Worm (Caenorhabditis elegans) whole organism, late embryonic: ENCODE measurements around the gene clec-121.

Source experiments
- C08G9.2 ChIP-seq: sonication (generic microtip); optimal IDR thresholded peaks from 2 replicates; lab custom pipeline; 2016; ENCODE audit warnings: mild to moderate bottlenecking, missing genetic modification characterization, moderate library complexity, missing compliant biosample characterization
- F13H6.1 ChIP-seq: sonication (generic microtip); optimal IDR thresholded peaks from 2 replicates; lab custom pipeline; 2016; ENCODE audit warnings: missing genetic modification characterization, missing compliant biosample characterization
- T23F11.4 ChIP-seq: fragments of 200-800 bp; sonication (Bioruptor generic); optimal IDR thresholded peaks from 2 replicates; lab custom pipeline; 2018; ENCODE audit warnings: mild to moderate bottlenecking, missing genetic modification characterization, missing compliant biosample characterization
- Y22D7AL.16 ChIP-seq: sonication (generic microtip); optimal IDR thresholded peaks from 2 replicates; lab custom pipeline; 2016; ENCODE audit warnings: missing genetic modification characterization, missing compliant biosample characterization
- ama-1 ChIP-seq: fragments of 150-350 bp; optimal IDR thresholded peaks from 2 replicates; lab custom pipeline; 2014
- ceh-14 ChIP-seq: sonication (generic microtip); optimal IDR thresholded peaks from 2 replicates; lab custom pipeline; 2016; ENCODE audit warnings: missing genotype, missing genetic modification characterization, missing compliant biosample characterization
- ceh-30 ChIP-seq: fragments of 150-350 bp; optimal IDR thresholded peaks from 2 replicates; lab custom pipeline; 2014; ENCODE audit warnings: missing biosample characterization, missing genetic modification characterization
- ceh-31 ChIP-seq: sonication (generic microtip); optimal IDR thresholded peaks from 2 replicates; lab custom pipeline; 2016; ENCODE audit warnings: missing genetic modification characterization, missing compliant biosample characterization
- ceh-45 ChIP-seq: fragments of 200-800 bp; sonication (Bioruptor generic); IDR thresholded peaks from 2 replicates; pipeline ENCODE4 v1.3.6; 2022; ENCODE audit warnings: missing genetic modification reagents, missing genetic modification characterization, missing compliant biosample characterization
- ceh-48 ChIP-seq: sonication (generic microtip); optimal IDR thresholded peaks from 2 replicates; lab custom pipeline; 2016; ENCODE audit warnings: missing genetic modification characterization, inconsistent platforms, missing compliant biosample characterization
- ceh-9 ChIP-seq: sonication (generic microtip); optimal IDR thresholded peaks from 2 replicates; lab custom pipeline; 2016; ENCODE audit warnings: mild to moderate bottlenecking, missing genetic modification characterization, inconsistent platforms, missing compliant biosample characterization
- che-1 ChIP-seq: sonication (generic microtip); optimal IDR thresholded peaks from 2 replicates; lab custom pipeline; 2016; ENCODE audit warnings: mild to moderate bottlenecking, missing genetic modification characterization, missing compliant biosample characterization
- ets-4 ChIP-seq: sonication (generic microtip); optimal IDR thresholded peaks from 2 replicates; lab custom pipeline; 2016; ENCODE audit warnings: missing genetic modification characterization, missing compliant biosample characterization
- fax-1 ChIP-seq: sonication (generic microtip); optimal IDR thresholded peaks from 2 replicates; lab custom pipeline; 2016; ENCODE audit warnings: missing genotype, missing genetic modification characterization, missing compliant biosample characterization
- fkh-10 ChIP-seq: fragments of 150-350 bp; optimal IDR thresholded peaks from 2 replicates; lab custom pipeline; 2014; ENCODE audit warnings: missing biosample characterization, missing genetic modification reagents, missing genetic modification characterization
- gmeb-2 ChIP-seq: sonication (generic microtip); optimal IDR thresholded peaks from 2 replicates; lab custom pipeline; 2016; ENCODE audit warnings: missing genetic modification characterization, inconsistent platforms, missing compliant biosample characterization
- hlh-6 ChIP-seq: sonication (generic microtip); optimal IDR thresholded peaks from 2 replicates; lab custom pipeline; 2016; ENCODE audit warnings: missing genotype, missing genetic modification characterization, missing compliant biosample characterization
- madf-2 ChIP-seq: sonication (generic microtip); optimal IDR thresholded peaks from 2 replicates; lab custom pipeline; 2017; ENCODE audit warnings: missing genetic modification characterization, missing compliant biosample characterization
- odd-2 ChIP-seq: sonication (generic microtip); optimal IDR thresholded peaks from 2 replicates; lab custom pipeline; 2017; ENCODE audit warnings: antibody characterized with exemption, mild to moderate bottlenecking, missing genetic modification characterization, missing compliant biosample characterization
- pat-9 ChIP-seq: fragments of 200-800 bp; sonication (Bioruptor generic); optimal IDR thresholded peaks from 2 replicates; lab custom pipeline; 2018; ENCODE audit warnings: mild to moderate bottlenecking, missing genetic modification characterization, moderate library complexity, missing compliant biosample characterization
- pax-1 ChIP-seq: fragments of 150-350 bp; optimal IDR thresholded peaks from 2 replicates; lab custom pipeline; 2014; ENCODE audit warnings: missing biosample characterization, missing genetic modification characterization
- pha-2 ChIP-seq: sonication (generic microtip); optimal IDR thresholded peaks from 2 replicates; lab custom pipeline; 2017; ENCODE audit warnings: mild to moderate bottlenecking, missing genetic modification characterization, missing compliant biosample characterization
- pqm-1 ChIP-seq: sonication (generic microtip); optimal IDR thresholded peaks from 2 replicates; lab custom pipeline; 2016; ENCODE audit warnings: missing genetic modification characterization, missing compliant biosample characterization
- sox-4 ChIP-seq: sonication (generic microtip); optimal IDR thresholded peaks from 2 replicates; lab custom pipeline; 2017; ENCODE audit warnings: mild to moderate bottlenecking, missing genetic modification characterization, inconsistent platforms, missing compliant biosample characterization
- syd-9 ChIP-seq: sonication (generic microtip); optimal IDR thresholded peaks from 2 replicates; lab custom pipeline; 2016; ENCODE audit warnings: mild to moderate bottlenecking, missing genetic modification characterization, moderate library complexity, missing compliant biosample characterization
- unc-42 ChIP-seq: sonication (generic microtip); optimal IDR thresholded peaks from 2 replicates; lab custom pipeline; 2016; ENCODE audit warnings: missing genotype, missing genetic modification characterization, missing compliant biosample characterization
- unc-55 ChIP-seq: sonication (generic microtip); optimal IDR thresholded peaks from 2 replicates; lab custom pipeline; 2017; ENCODE audit warnings: missing biosample characterization, missing genetic modification reagents, missing genetic modification characterization
- unc-86 ChIP-seq: sonication (generic microtip); optimal IDR thresholded peaks from 2 replicates; lab custom pipeline; 2016; ENCODE audit warnings: missing genetic modification characterization, missing compliant biosample characterization

Gene clec-121

DNA sequence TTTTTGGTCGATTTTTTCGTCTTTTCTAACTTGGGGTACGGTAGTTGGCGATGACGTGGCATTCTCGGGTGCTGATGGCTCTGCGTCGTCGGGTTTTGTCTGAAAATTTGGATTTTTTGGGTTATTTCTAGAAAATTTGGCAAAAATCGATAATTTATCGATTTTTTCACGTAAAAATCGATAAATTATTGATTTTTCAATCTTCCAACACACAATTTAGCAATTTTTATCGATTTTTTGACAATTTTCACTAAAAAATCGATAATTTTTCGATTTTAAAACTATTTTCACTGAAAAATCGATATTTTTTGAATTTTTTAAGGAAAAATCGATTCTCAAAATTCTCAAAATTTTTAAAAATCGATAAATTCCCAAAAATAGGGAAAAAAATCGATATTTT, 39.2 kb upstream of the clec-121 start:
- TF ChIP-seq unc-55 (no peak), C08G9.2 (tag; lab: Kevin White, UChicago) (no peak), sox-4 (tag; lab: Kevin White, UChicago) (no peak), unc-42 (tag; lab: Kevin White, UChicago) (no peak), pax-1 (no peak), syd-9 (no peak)

DNA sequence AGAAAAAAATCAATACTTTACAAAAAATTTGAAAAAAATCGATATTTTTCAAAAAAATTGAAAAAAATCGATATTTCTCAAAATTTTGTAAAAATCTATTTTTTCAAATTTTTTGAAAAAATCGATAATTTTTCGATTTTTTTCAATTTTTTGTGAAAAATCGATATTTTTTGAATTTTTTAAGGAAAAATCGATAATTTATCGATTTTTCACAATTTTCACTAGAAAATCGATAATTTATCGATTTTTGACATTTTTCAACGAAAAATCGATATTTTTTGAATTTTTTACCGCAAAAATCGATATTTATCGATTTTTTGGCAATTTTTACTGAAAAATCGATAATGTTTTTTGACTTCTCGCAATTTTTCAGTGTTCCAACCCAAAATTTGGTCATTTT, 38.8 kb upstream of the clec-121 start:
- TF ChIP-seq T23F11.4 (GFP tag; lab: Kevin White, UChicago) (no peak), ceh-48 (tag; lab: Kevin White, UChicago) (peak; percentile 62), ceh-31 (tag; lab: Kevin White, UChicago) (no peak)

DNA sequence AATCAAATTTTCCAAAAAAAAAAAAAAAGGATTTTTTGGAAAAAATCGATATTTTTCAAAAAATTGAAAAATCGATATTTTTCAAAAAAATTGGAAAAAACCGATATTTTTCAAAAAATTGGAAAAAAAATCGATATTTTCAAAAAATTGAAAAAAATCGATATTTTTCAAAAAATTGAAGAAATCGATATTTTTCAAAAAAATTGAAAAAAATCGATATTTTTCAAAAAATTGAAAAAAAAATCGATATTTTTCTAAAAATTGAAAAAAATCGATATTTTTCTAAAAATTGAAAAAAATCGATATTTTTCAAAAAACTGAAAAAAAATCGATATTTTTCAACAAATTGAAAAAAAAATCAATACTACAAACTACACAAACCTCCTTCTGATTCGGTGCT, 38.1 kb upstream of the clec-121 start:
- no peak for TF ChIP-seq pat-9 (tag; lab: Kevin White, UChicago)
- TF ChIP-seq ceh-48 (tag; lab: Kevin White, UChicago): peak; percentile 52

DNA sequence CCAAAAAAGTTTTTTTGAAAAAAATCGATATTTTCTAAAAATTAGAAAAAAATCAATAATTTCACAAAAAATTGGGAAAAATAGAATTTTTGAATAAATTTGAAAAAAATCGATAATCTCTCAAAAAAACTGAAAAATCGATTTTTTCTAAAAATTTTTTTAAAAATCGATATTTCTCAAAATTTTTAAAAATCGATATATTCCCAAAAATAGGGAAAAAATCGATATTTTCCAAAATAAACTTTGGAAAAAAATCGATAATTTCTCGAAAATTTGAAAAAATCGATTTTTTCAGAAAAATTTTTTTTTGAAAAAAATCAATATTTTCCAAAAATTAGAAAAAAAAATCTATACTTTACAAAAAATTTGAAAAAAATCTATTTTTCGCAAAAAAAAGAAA, 37.5 kb upstream of the clec-121 start:
- peak; percentile 20 for TF ChIP-seq ceh-48 (tag; lab: Kevin White, UChicago)
- TF ChIP-seq ceh-45 (GFP tag; lab: Robert Waterston, UW): no peak

DNA sequence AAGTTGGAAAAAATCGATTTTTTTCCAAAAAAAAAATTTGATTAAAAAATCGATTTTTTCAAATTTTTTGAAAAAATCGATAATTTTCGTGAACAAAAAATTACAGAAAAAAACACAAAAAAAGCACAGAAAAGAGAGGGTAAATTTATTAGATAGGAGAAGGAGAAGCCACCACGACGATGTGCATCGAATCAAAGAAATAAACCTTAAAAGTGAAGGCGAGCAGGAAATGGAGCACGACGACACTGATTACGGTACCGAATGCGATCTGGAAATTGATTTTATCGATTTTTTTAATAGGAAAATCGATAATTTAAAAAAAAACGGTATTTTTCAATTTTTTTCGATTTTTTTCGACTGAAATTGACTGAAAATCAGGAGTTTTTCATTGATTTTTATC, 37.0 kb upstream of the clec-121 start:
- TF ChIP-seq che-1 (tag; lab: Kevin White, UChicago) (no peak), ceh-14 (tag; lab: Kevin White, UChicago) (no peak), madf-2 (no peak), ama-1 (lab: Kevin White, UChicago) (no peak), F13H6.1 (no peak)

DNA sequence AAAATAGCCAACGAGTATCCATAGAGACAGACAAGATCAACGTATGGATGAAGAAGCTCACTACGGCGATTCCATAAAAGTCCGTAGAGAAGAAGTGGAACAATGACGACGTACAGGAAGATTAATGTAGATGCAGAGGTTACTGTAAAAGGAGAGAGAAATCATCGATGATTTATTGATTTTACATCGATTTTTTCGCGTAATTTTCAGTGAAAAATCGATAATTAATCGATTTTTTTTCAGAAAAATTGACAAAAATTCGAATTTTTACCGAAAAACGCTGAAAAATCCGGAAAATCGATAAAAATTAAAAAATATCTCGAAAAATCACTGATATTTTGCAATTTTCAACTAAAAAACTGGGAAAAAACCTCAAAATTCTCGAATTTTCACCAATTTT, 35.7 kb upstream of the clec-121 start:
- peak; percentile 15 for TF ChIP-seq ceh-48 (tag; lab: Kevin White, UChicago)
- no peak for TF ChIP-seq ceh-9 (tag; lab: Kevin White, UChicago)
- no peak for TF ChIP-seq ets-4 (tag; lab: Kevin White, UChicago)

DNA sequence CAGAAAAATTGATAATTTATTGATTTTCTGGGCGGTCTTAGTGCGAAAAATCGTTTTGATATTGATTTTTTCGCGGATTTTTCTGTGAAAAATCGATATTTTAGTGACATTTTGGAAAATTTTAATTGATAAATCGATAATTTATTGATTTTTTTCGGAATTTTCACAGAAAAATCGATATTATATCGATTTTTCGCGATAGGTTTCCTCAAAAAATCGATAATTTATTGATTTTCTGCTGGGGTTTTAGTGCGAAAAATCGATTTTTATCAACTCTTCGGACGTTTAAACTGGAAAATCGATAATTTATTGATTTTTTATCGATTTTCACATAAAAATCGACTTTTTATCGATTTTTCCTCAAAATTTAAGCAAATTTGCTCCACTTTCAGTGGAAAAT, 34.7 kb upstream of the clec-121 start:
- TF ChIP-seq pqm-1 (tag; lab: Kevin White, UChicago) (no peak), Y22D7AL.16 (no peak), pha-2 (tag; lab: Kevin White, UChicago) (no peak), ceh-30 (tag; lab: Kevin White, UChicago) (no peak), ceh-48 (tag; lab: Kevin White, UChicago) (peak; percentile 33)

DNA sequence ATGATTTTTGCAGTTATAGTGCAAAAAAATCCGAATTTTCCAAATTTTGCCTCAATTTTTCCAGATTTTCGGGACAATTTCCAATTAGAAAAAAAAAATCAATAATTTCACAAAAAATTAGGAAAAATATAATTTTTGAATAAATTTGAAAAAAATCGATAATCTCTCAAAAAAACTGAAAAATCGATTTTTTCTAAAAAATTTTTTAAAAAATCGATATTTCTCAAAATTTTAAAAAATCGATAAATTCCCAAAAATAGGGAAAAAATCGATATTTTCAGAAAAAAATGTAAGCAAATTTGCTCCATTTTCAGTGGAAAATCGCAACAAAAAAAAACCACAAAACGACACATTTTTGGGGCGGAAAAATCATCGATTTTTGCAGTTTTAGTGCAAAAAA, 34.2 kb upstream of the clec-121 start:
- TF ChIP-seq ceh-31 (tag; lab: Kevin White, UChicago) (no peak), F13H6.1 (no peak), gmeb-2 (no peak), hlh-6 (tag; lab: Kevin White, UChicago) (no peak), fax-1 (tag; lab: Kevin White, UChicago) (no peak), odd-2 (tag; lab: Kevin White, UChicago) (no peak), unc-86 (tag; lab: Kevin White, UChicago) (no peak), fkh-10 (GFP tag; lab: Kevin White, UChicago) (no peak), pax-1 (no peak)
